Fruit fly (Drosophila melanogaster): ENCODE results near the gene Cen.
A peak's percentile ranks its signal among the peaks of the same experiment; 100 is the strongest.

Cen gene

DNA sequence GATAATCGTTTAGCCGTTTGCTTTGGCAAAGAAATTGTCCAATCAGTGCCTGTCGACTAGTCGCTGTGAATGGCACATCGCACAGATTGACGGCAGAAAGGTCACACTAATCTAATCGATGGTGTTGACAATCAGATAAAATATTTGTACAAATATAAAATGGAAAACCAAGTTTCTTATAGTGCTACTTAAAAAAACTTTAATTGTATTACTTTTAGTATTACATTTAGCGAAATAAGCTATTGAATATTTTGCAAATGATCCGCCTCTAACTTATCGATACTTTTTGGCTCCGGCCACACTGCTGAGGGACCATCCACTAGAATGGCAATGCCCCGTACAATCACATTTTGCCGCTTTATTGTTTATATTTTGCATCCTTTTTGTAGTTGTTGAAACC lies 25.5 kb downstream of the Cen start, which contains the start of the genes brun and CG2614 (continued):
- TF ChIP-seq slbo (GFP tag; IDR thresholded peaks at IDR 0.05) (peak; percentile 90), gsb (GFP tag; IDR thresholded peaks at IDR 0.05) (no peak), Pdp1 (GFP tag; optimal IDR thresholded peaks at IDR 0.05) (peak in 1 of 2 experiments; percentile 81), schlank (tag; optimal IDR thresholded peaks at IDR 0.05) (no peak), CG12942 (GFP tag; optimal IDR thresholded peaks at IDR 0.05) (peak; percentile 69), lola (GFP tag; optimal IDR thresholded peaks at IDR 0.05) (peak in 1 of 3 experiments; percentile 70), pho (GFP tag; optimal IDR thresholded peaks at IDR 0.05) (peak; percentile 73), CG30403 (GFP tag; optimal IDR thresholded peaks at IDR 0.05) (peak; percentile 85), hbn (GFP tag; IDR thresholded peaks at IDR 0.05; ENCODE audit: partially characterized antibody) (peak; percentile 83), bab2 (GFP tag; optimal IDR thresholded peaks at IDR 0.05) (peak; percentile 75), CG4820 (GFP tag; optimal IDR thresholded peaks at IDR 0.05) (peak; percentile 62), H2.0 (GFP tag; IDR thresholded peaks at IDR 0.05) (peak; percentile 62; the same call in 1 of the 2 replicates), Bgb (GFP tag; IDR thresholded peaks at IDR 0.05; ENCODE audit: partially characterized antibody) (peak; percentile 82), Max (GFP tag; optimal IDR thresholded peaks at IDR 0.05) (peak; percentile 88), CG17829 (tag; optimal IDR thresholded peaks at IDR 0.05) (peak; percentile 73), ase (GFP tag; IDR thresholded peaks at IDR 0.05) (peak; percentile 46; the same call in 1 of the 3 replicates), toy (GFP tag; IDR thresholded peaks at IDR 0.05) (no peak), CG11398 (GFP tag; optimal IDR thresholded peaks at IDR 0.05) (peak; percentile 13)

DNA sequence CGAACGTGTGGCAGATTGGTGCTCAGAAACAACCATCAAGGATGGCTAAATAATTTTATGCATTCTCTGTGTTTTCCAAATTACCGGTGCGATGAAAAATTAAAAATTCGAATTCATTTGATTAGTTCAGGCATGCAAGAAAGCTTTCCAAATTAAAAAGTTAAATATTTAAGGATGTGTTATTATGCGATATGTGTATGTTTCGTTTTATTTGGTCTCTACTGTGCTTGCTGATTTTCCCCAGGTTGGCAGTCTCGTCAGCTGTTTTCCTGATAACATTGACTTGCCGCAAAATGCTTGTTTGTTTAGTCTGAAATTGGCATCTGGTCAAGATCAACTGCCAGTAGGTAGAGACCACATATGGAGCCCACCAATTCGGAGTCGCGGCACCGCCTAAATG lies 31.8 kb downstream of the Cen start, which contains the start of gene CG2611:
CG2611 (plus strand) TSS at position 299 of the 400 bp plus-strand sequence.
- TF ChIP-seq CG2116 (GFP tag; optimal IDR thresholded peaks at IDR 0.05) (peak; percentile 19), CG2120 (GFP tag; optimal IDR thresholded peaks at IDR 0.05) (peak; percentile 68), trem (tag; optimal IDR thresholded peaks at IDR 0.05) (peak; percentile 99), dmrt11E (tag; optimal IDR thresholded peaks at IDR 0.05) (peak; percentile 45), Dip3 (GFP tag; optimal IDR thresholded peaks at IDR 0.05) (peak; percentile 27), CG6854 (GFP tag; optimal IDR thresholded peaks at IDR 0.05) (no peak), eve (GFP tag; optimal IDR thresholded peaks at IDR 0.05) (no peak), CG4424 (GFP tag; optimal IDR thresholded peaks at IDR 0.05) (peak; percentile 48), zfh1 (GFP tag; IDR thresholded peaks at IDR 0.05) (peak; percentile 61), az2 (GFP tag; optimal IDR thresholded peaks at IDR 0.05) (peak; percentile 59), salm (tag; optimal IDR thresholded peaks at IDR 0.05) (no peak), H15 (GFP tag; IDR thresholded peaks at IDR 0.05) (peak; percentile 8; the same call in 1 of the 3 replicates), dm (GFP tag; optimal IDR thresholded peaks at IDR 0.05) (peak; percentile 37), Ssrp (tag; optimal IDR thresholded peaks at IDR 0.05) (peak; percentile 42), odd (GFP tag; optimal IDR thresholded peaks at IDR 0.05) (no peak), BEAF-32 (GFP tag; optimal IDR thresholded peaks at IDR 0.05) (peak; percentile 55), insv (GFP tag; optimal IDR thresholded peaks at IDR 0.05) (no peak), Side (GFP tag; optimal IDR thresholded peaks at IDR 0.05) (peak; percentile 31), cwo (GFP tag; optimal IDR thresholded peaks at IDR 0.05) (peak; percentile 16), Antp (GFP tag; optimal IDR thresholded peaks at IDR 0.05) (peak; percentile 56), Aef1 (GFP tag; IDR thresholded peaks at IDR 0.05) (no peak), CG30403 (GFP tag; optimal IDR thresholded peaks at IDR 0.05) (peak; percentile 61), vvl (GFP tag; IDR thresholded peaks at IDR 0.05) (peak; percentile 56; the same call in 1 of the 2 replicates), CG13624 (GFP tag; optimal IDR thresholded peaks at IDR 0.05) (peak; percentile 60), CG34224 (GFP tag; IDR thresholded peaks at IDR 0.05; ENCODE audit: partially characterized antibody) (peak; percentile 28; the same call in 1 of the 3 replicates), CG18262 (tag; optimal IDR thresholded peaks at IDR 0.05) (peak; percentile 45), CG18764 (GFP tag; optimal IDR thresholded peaks at IDR 0.05) (peak; percentile 1), CG11456 (GFP tag; IDR thresholded peaks at IDR 0.05) (peak; percentile 53; the same call in 1 of the 3 replicates), CG17328 (GFP tag; IDR thresholded peaks at IDR 0.05) (peak; percentile 52), CG8089 (GFP tag; optimal IDR thresholded peaks at IDR 0.05) (peak; percentile 2), CG14667 (GFP tag; IDR thresholded peaks at IDR 0.05) (no peak), slp2 (GFP tag; optimal IDR thresholded peaks at IDR 0.05) (peak; percentile 26), ranshi (GFP tag; IDR thresholded peaks at IDR 0.05) (no peak), C15 (GFP tag; IDR thresholded peaks at IDR 0.05) (no peak)

Measured in whole organism, embryonic.